Fruit fly (Drosophila melanogaster) whole organism, pupa: Measurements from ENCODE around the gene SNCF.

Experiments used
- CG10348 ChIP-seq: fragments of 200-800 bp; sonication (Bioruptor generic); IDR thresholded peaks from 2 replicates; pipeline ENCODE4 v1.3.6; 2022; ENCODE audit warnings: missing biosample characterization, missing genetic modification characterization
- CG12605 ChIP-seq: fragments of 200-800 bp; sonication (Bioruptor generic); IDR thresholded peaks from 2 replicates; pipeline ENCODE4 v1.3.6; 2022; ENCODE audit warnings: missing biosample characterization, missing genetic modification characterization
- CG13204 ChIP-seq: fragments of 200-800 bp; sonication (Bioruptor generic); optimal IDR thresholded peaks from 2 replicates; lab custom pipeline; 2018; ENCODE audit warnings: missing biosample characterization, mild to moderate bottlenecking, missing genetic modification characterization, moderate library complexity
- CG14655 ChIP-seq: fragments of 200-800 bp; sonication (Bioruptor generic); optimal IDR thresholded peaks from 3 replicates; lab custom pipeline; 2017; ENCODE audit warnings: mild to moderate bottlenecking, missing biosample characterization, missing genetic modification reagents, missing genetic modification characterization
- CG15710 ChIP-seq: fragments of 200-800 bp; sonication (Bioruptor generic); optimal IDR thresholded peaks from 2 replicates; lab custom pipeline; 2018; ENCODE audit warnings: missing biosample characterization, mild to moderate bottlenecking, missing genetic modification characterization, moderate library complexity
- CG17806 ChIP-seq: fragments of 200-800 bp; sonication (Bioruptor generic); optimal IDR thresholded peaks from 2 replicates; lab custom pipeline; 2018; ENCODE audit warnings: missing biosample characterization, mild to moderate bottlenecking, missing genetic modification characterization, moderate library complexity
- CG32121 ChIP-seq: fragments of 200-800 bp; sonication (Bioruptor generic); IDR thresholded peaks from 2 replicates; pipeline ENCODE4 v1.3.6; 2022; ENCODE audit warnings: missing biosample characterization, missing genetic modification characterization
- CG34367 ChIP-seq: fragments of 200-800 bp; sonication (Bioruptor generic); optimal IDR thresholded peaks from 2 replicates; lab custom pipeline; 2018; ENCODE audit warnings: missing biosample characterization, mild to moderate bottlenecking, missing genetic modification characterization
- CG4496 ChIP-seq: fragments of 200-800 bp; sonication (Bioruptor generic); IDR thresholded peaks from 3 replicates; pipeline ENCODE4 v1.3.6; 2022; ENCODE audit warnings: missing biosample characterization, missing genetic modification characterization
- CG8159 ChIP-seq: fragments of 200-800 bp; sonication (Bioruptor generic); optimal IDR thresholded peaks from 3 replicates; lab custom pipeline; 2018; ENCODE audit warnings: missing biosample characterization, mild to moderate bottlenecking, missing genetic modification characterization, moderate library complexity
- CG8301 ChIP-seq: fragments of 200-800 bp; sonication (Bioruptor generic); optimal IDR thresholded peaks from 2 replicates; lab custom pipeline; 2018; ENCODE audit warnings: missing biosample characterization, mild to moderate bottlenecking, missing genetic modification characterization
- CG9948 ChIP-seq: fragments of 200-800 bp; sonication (Bioruptor generic); optimal IDR thresholded peaks from 2 replicates; lab custom pipeline; 2018; ENCODE audit warnings: missing biosample characterization, mild to moderate bottlenecking, missing genetic modification characterization, moderate library complexity
- D1 ChIP-seq: fragments of 200-800 bp; sonication (Bioruptor generic); optimal IDR thresholded peaks from 2 replicates; lab custom pipeline; 2018; ENCODE audit warnings: missing biosample characterization, mild to moderate bottlenecking, missing genetic modification characterization, moderate library complexity
- EcR ChIP-seq: fragments of 200-800 bp; sonication (Bioruptor generic); optimal IDR thresholded peaks from 3 replicates; lab custom pipeline; 2019; ENCODE audit warnings: missing biosample characterization, missing genetic modification characterization, mild to moderate bottlenecking, moderate library complexity, missing genetic modification reagents
- Ets98B ChIP-seq: fragments of 200-800 bp; sonication (Bioruptor generic); IDR thresholded peaks from 2 replicates; pipeline ENCODE4 v1.3.6; 2022; ENCODE audit warnings: missing biosample characterization, missing genetic modification characterization
- Pif1A ChIP-seq: fragments of 200-800 bp; sonication (Bioruptor generic); optimal IDR thresholded peaks from 3 replicates; lab custom pipeline; 2016; ENCODE audit warnings: missing biosample characterization, missing genetic modification characterization
- Pif1B ChIP-seq: fragments of 200-800 bp; sonication (Bioruptor generic); optimal IDR thresholded peaks from 3 replicates; lab custom pipeline; 2016; ENCODE audit warnings: missing biosample characterization, missing genetic modification characterization
- Snoo ChIP-seq: fragments of 200-800 bp; sonication (Bioruptor generic); optimal IDR thresholded peaks from 3 replicates; lab custom pipeline; 2017; ENCODE audit warnings: missing biosample characterization, mild to moderate bottlenecking, missing genetic modification characterization, inconsistent platforms
- fd96Ca ChIP-seq: fragments of 200-800 bp; sonication (Bioruptor generic); IDR thresholded peaks from 3 replicates; pipeline ENCODE4 v1.3.6; 2022; ENCODE audit warnings: missing biosample characterization, missing genetic modification characterization
- gl ChIP-seq: fragments of 200-800 bp; sonication (Bioruptor generic); optimal IDR thresholded peaks from 2 replicates; lab custom pipeline; 2018; ENCODE audit warnings: missing biosample characterization, mild to moderate bottlenecking, missing genetic modification characterization
- rn ChIP-seq: fragments of 200-800 bp; sonication (Bioruptor generic); IDR thresholded peaks from 2 replicates; pipeline ENCODE4 v1.3.6; 2022; ENCODE audit warnings: missing biosample characterization, missing genetic modification characterization

The SNCF gene

DNA sequence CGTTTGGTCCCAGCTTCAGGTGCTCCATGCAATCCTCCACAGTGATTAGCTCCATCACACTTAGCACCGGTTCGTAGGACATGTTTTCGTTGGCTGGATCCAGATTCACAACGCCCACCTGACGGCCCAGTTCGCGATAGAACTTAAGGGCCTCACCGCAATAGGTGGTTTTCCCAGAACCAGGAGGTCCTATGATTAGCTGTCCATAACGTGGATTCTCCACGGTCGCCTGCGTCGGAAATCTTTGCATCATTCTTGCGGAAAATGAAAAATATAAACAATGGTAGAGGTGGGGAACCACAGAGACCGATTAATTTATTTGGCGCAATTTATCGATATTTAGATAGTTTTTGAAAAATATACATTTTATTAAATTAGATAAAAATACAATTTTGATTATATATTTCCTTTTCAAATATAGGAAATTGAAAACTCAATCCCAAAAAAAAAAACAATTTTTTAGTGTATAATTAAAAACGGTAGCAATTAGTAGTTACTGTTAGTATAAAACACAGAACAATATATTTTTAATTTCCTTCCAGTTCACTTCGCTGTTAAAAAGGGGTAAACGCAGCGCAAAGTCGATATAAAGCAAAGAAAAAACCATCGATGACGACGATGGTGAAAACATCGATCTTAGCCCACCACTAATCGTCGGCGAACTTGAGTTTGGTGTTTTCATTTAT is 34.0 kb downstream of the SNCF start, which contains the start of the genes CG10222 and flr:
Gene CG10222, minus strand, starts transcription at position 254 of the 686 bp plus-strand sequence.
Gene flr, plus strand, starts transcription at position 644 of the 686 bp plus-strand sequence.
- peak; percentile 8 for TF ChIP-seq CG15710 (tag; lab: Kevin White, UChicago)
- no peak for TF ChIP-seq rn (GFP tag; lab: Robert Waterston, UW)
- no peak for TF ChIP-seq CG12605
- peak; percentile 17; the same call in 1 of the 2 replicates for TF ChIP-seq CG32121 (GFP tag; lab: Robert Waterston, UW)
- no peak for TF ChIP-seq CG34367 (tag; lab: Kevin White, UChicago)
- peak; percentile 39 for TF ChIP-seq CG8159

DNA sequence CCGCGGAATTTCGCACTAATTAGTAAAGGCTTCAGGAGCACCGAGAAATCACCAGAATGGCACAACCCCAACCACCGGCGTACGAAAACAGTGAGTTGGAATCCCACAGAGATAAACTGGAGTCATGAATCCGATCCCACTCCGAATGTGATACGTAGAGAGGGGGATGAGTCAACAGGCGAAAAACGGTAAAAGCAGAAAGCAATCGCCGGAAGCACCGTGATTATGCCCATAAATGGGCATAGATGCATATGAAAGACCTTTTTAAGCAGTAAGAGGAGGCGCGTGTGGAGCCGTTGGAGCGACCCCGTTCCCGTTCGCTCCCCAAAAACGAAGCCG is 34.5 kb downstream of the SNCF start:
- TF ChIP-seq CG9948: no peak
- no peak for TF ChIP-seq CG32121 (GFP tag; lab: Robert Waterston, UW)
- TF ChIP-seq CG4496 (GFP tag; lab: Robert Waterston, UW): no peak
- no peak for TF ChIP-seq Pif1B (GFP tag; lab: Kevin White, UChicago)

- TF ChIP-seq CG8159 (no peak), CG15710 (tag; lab: Kevin White, UChicago) (no peak), D1 (tag; lab: Kevin White, UChicago) (no peak), Snoo (no peak), CG12605 (no peak), CG14655 (no peak), CG8301 (tag; lab: Kevin White, UChicago) (no peak), CG4496 (GFP tag; lab: Robert Waterston, UW) (no peak), rn (GFP tag; lab: Robert Waterston, UW) (no peak), CG17806 (tag; lab: Kevin White, UChicago) (no peak), Pif1A (GFP tag; lab: Kevin White, UChicago) (no peak)
Measured at dm6 chr3L:13420212-13420611, 41.8 kb downstream of the SNCF start.

dm6 chr3L:13422286-13422787 is 44.0 kb downstream of the SNCF start, which contains the start of gene CG32121:
Gene CG32121, minus strand, starts transcription at chr3L:13422336.
- TF ChIP-seq CG8301 (tag; lab: Kevin White, UChicago): no peak
- TF ChIP-seq CG10348: no peak
- TF ChIP-seq gl: no peak
- no peak for TF ChIP-seq D1 (tag; lab: Kevin White, UChicago)
- TF ChIP-seq CG17806 (tag; lab: Kevin White, UChicago): no peak
- TF ChIP-seq Pif1A (GFP tag; lab: Kevin White, UChicago): no peak
- no peak for TF ChIP-seq rn (GFP tag; lab: Robert Waterston, UW)
- no peak for TF ChIP-seq Pif1B (GFP tag; lab: Kevin White, UChicago)
- TF ChIP-seq CG14655: no peak
- no peak for TF ChIP-seq Ets98B (GFP tag; lab: Robert Waterston, UW)
- TF ChIP-seq CG34367 (tag; lab: Kevin White, UChicago): no peak
- TF ChIP-seq fd96Ca (GFP tag; lab: Robert Waterston, UW): no peak
- no peak for TF ChIP-seq CG9948
- TF ChIP-seq Snoo: no peak

dm6 chr3L:13424068-13424467 is 45.7 kb downstream of the SNCF start, which contains the start of gene CG33263:
Gene CG33263, minus strand, starts transcription at chr3L:13424168.
- no peak for TF ChIP-seq Snoo
- no peak for TF ChIP-seq Ets98B (GFP tag; lab: Robert Waterston, UW)
- TF ChIP-seq fd96Ca (GFP tag; lab: Robert Waterston, UW): no peak
- no peak for TF ChIP-seq CG34367 (tag; lab: Kevin White, UChicago)
- no peak for TF ChIP-seq EcR (GFP tag; lab: Kevin White, UChicago)
- TF ChIP-seq gl: no peak
- no peak for TF ChIP-seq CG12605
- no peak for TF ChIP-seq Pif1B (GFP tag; lab: Kevin White, UChicago)
- TF ChIP-seq CG8159: no peak
- TF ChIP-seq D1 (tag; lab: Kevin White, UChicago): no peak
- TF ChIP-seq CG32121 (GFP tag; lab: Robert Waterston, UW): no peak
- no peak for TF ChIP-seq rn (GFP tag; lab: Robert Waterston, UW)
- TF ChIP-seq CG4496 (GFP tag; lab: Robert Waterston, UW): no peak
- no peak for TF ChIP-seq CG17806 (tag; lab: Kevin White, UChicago)

DNA sequence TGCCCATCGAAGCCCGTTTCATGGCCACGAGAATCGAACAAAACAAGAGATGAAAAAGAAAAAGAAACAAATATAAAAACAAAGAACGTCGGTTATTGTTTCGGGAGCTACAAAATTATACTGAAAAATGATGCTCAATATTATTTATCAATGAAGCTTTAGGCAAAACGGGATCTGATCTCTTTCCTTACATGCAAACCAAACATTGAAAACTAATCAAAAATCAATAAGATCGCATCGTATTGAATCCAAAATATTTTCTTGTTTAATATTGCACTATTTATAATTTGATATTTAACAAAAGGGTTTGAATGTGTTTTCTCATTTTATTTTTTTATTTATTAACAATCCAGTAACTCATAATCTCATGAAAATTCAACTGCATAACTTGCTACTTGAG is 47.2 kb downstream of the SNCF start, which contains the start of gene CG14106:
Gene CG14106, minus strand, starts transcription at position 101 of the 400 bp plus-strand sequence.
- TF ChIP-seq fd96Ca (GFP tag; lab: Robert Waterston, UW) (no peak), rn (GFP tag; lab: Robert Waterston, UW) (no peak), CG10348 (no peak), CG32121 (GFP tag; lab: Robert Waterston, UW) (no peak), CG13204 (GFP tag; lab: Kevin White, UChicago) (no peak), CG17806 (tag; lab: Kevin White, UChicago) (no peak), D1 (tag; lab: Kevin White, UChicago) (no peak), CG12605 (no peak), Ets98B (GFP tag; lab: Robert Waterston, UW) (no peak), Pif1A (GFP tag; lab: Kevin White, UChicago) (no peak), CG8159 (no peak), CG8301 (tag; lab: Kevin White, UChicago) (no peak), EcR (GFP tag; lab: Kevin White, UChicago) (no peak), CG14655 (no peak), CG15710 (tag; lab: Kevin White, UChicago) (no peak)
